Fruit fly (Drosophila melanogaster) whole organism, embryonic: ENCODE measurements around the gene Ubc7.

Experiments
- Asciz ChIP-seq: fragments of 200-800 bp; sonication (Bioruptor generic); optimal IDR thresholded peaks from 2 replicates; lab custom pipeline; 2017; ENCODE audit warnings: missing biosample characterization, mild to moderate bottlenecking, missing genetic modification characterization, missing genetic modification reagents
- Atf6 ChIP-seq: fragments of 200-800 bp; sonication (Bioruptor generic); IDR thresholded peaks from 2 replicates; pipeline ENCODE4 v1.3.6; 2022; ENCODE audit warnings: missing biosample characterization, missing genetic modification characterization
- CG1024 ChIP-seq: fragments of 200-800 bp; sonication (Bioruptor generic); IDR thresholded peaks from 2 replicates; pipeline ENCODE4 v1.3.6; 2022; ENCODE audit warnings: missing biosample characterization, missing genetic modification characterization
- CG10267 ChIP-seq: fragments of 200-800 bp; sonication (Bioruptor generic); optimal IDR thresholded peaks from 2 replicates; lab custom pipeline; 2018; ENCODE audit warnings: missing biosample characterization, mild to moderate bottlenecking, missing genetic modification characterization, moderate library complexity
- CG12219 ChIP-seq: fragments of 200-800 bp; sonication (Bioruptor generic); optimal IDR thresholded peaks from 3 replicates; lab custom pipeline; 2018; ENCODE audit warnings: missing biosample characterization, mild to moderate bottlenecking, missing genetic modification characterization
- CG13775 ChIP-seq: fragments of 200-800 bp; sonication (Bioruptor generic); optimal IDR thresholded peaks from 3 replicates; lab custom pipeline; 2017; ENCODE audit warnings: missing biosample characterization, mild to moderate bottlenecking, missing genetic modification characterization
- CG14050 ChIP-seq: fragments of 200-800 bp; sonication (Bioruptor generic); IDR thresholded peaks from 3 replicates; pipeline ENCODE4 v1.3.6; 2022; ENCODE audit warnings: missing biosample characterization, missing genetic modification characterization
- CG15073 ChIP-seq: fragments of 200-800 bp; sonication (Bioruptor generic); optimal IDR thresholded peaks from 2 replicates; lab custom pipeline; 2016; ENCODE audit warnings: missing biosample characterization, missing genetic modification characterization
- CG16779 ChIP-seq: fragments of 200-800 bp; sonication (Bioruptor generic); IDR thresholded peaks from 2 replicates; pipeline ENCODE4 v1.3.6; 2022; ENCODE audit warnings: missing biosample characterization, missing genetic modification characterization
- CG17612 ChIP-seq: fragments of 200-800 bp; sonication (Bioruptor generic); IDR thresholded peaks from 2 replicates; pipeline ENCODE4 v1.3.6; 2022; ENCODE audit warnings: missing biosample characterization, missing genetic modification characterization
- CG17829 ChIP-seq: fragments of 200-800 bp; optimal IDR thresholded peaks from 2 replicates; lab custom pipeline; 2019; ENCODE audit warnings: missing biosample characterization, mild to moderate bottlenecking, missing genetic modification characterization, moderate library complexity
- CG32532 ChIP-seq: fragments of 200-800 bp; sonication (Bioruptor generic); IDR thresholded peaks from 2 replicates; pipeline ENCODE4 v1.3.6; 2022; ENCODE audit warnings: missing biosample characterization, missing genetic modification characterization
- CG32772 ChIP-seq: fragments of 200-800 bp; sonication (Bioruptor generic); IDR thresholded peaks from 2 replicates; pipeline ENCODE4 v1.3.6; 2022; ENCODE audit warnings: missing biosample characterization, missing genetic modification characterization
- CG34224 ChIP-seq: fragments of 200-800 bp; sonication (Bioruptor generic); IDR thresholded peaks from 3 replicates; pipeline ENCODE4 v1.3.6; 2022; ENCODE audit warnings: missing biosample characterization, missing genetic modification characterization; ENCODE audit not compliant: partially characterized antibody
- CG34422 ChIP-seq: fragments of 200-800 bp; sonication (Bioruptor generic); IDR thresholded peaks from 3 replicates; pipeline ENCODE4 v1.3.6; 2022; ENCODE audit warnings: missing biosample characterization, missing genetic modification characterization
- CG4282 ChIP-seq: fragments of 200-800 bp; sonication (Bioruptor generic); optimal IDR thresholded peaks from 2 replicates; lab custom pipeline; 2016; ENCODE audit warnings: missing biosample characterization, missing genetic modification characterization
- CG6175 ChIP-seq: fragments of 200-800 bp; sonication (Bioruptor generic); IDR thresholded peaks from 3 replicates; pipeline ENCODE4 v1.3.6; 2022; ENCODE audit warnings: missing biosample characterization, missing genetic modification characterization
- CG7987 ChIP-seq: fragments of 200-800 bp; sonication (Bioruptor generic); optimal IDR thresholded peaks from 2 replicates; lab custom pipeline; 2018; ENCODE audit warnings: missing biosample characterization, mild to moderate bottlenecking, missing genetic modification characterization, moderate library complexity
- CHES-1-like ChIP-seq: fragments of 200-800 bp; sonication (Bioruptor generic); optimal IDR thresholded peaks from 2 replicates; lab custom pipeline; 2016; ENCODE audit warnings: missing biosample characterization, missing genetic modification characterization
- CrebB ChIP-seq: fragments of 200-800 bp; sonication (Bioruptor generic); optimal IDR thresholded peaks from 3 replicates; lab custom pipeline; 2018; ENCODE audit warnings: missing biosample characterization, mild to moderate bottlenecking, missing genetic modification characterization
- D ChIP-seq, 2 experiments: fragments of 200-800 bp in 1 of 2; fragments of >200 bp in 1 of 2; sonication (Bioruptor generic) in 1 of 2; optimal IDR thresholded peaks; 2 replicates in 1 of 2; 3 replicates in 1 of 2; lab custom pipeline; 2017; ENCODE audit warnings: mild to moderate bottlenecking in 1 of 2, missing biosample characterization in 1 of 2, missing genetic modification characterization in 1 of 2, missing genetic modification reagents in 1 of 2
- Dbx ChIP-seq: fragments of 200-800 bp; sonication (Bioruptor generic); IDR thresholded peaks from 3 replicates; pipeline ENCODE4 v1.3.6; 2022; ENCODE audit warnings: missing biosample characterization, missing genetic modification characterization
- Dfd ChIP-seq, 2 experiments: fragments of >200 bp; optimal IDR thresholded peaks; 2 replicates each; lab custom pipeline; 2017; ENCODE audit warnings: missing biosample characterization in 2 of 2, missing genetic modification characterization in 2 of 2
- Drgx ChIP-seq: fragments of 200-800 bp; sonication (Bioruptor generic); IDR thresholded peaks from 2 replicates; pipeline ENCODE4 v1.3.6; 2022; ENCODE audit warnings: missing biosample characterization, missing genetic modification characterization
- Ets65A ChIP-seq: fragments of 200-800 bp; sonication (Bioruptor generic); peaks from one replicate; lab custom pipeline; 2016; ENCODE audit warnings: missing biosample characterization, missing genetic modification characterization
- Ets97D ChIP-seq: fragments of 200-800 bp; sonication (Bioruptor generic); optimal IDR thresholded peaks from 3 replicates; lab custom pipeline; 2016; ENCODE audit warnings: missing biosample characterization, missing genetic modification characterization
- Hsf ChIP-seq: fragments of 200-800 bp; sonication (Bioruptor generic); optimal IDR thresholded peaks from 3 replicates; lab custom pipeline; 2016; ENCODE audit warnings: missing biosample characterization, missing genetic modification characterization
- Kr ChIP-seq: fragments of 200-800 bp; sonication (Bioruptor generic); optimal IDR thresholded peaks from 2 replicates; lab custom pipeline; 2017; ENCODE audit warnings: missing biosample characterization, mild to moderate bottlenecking, missing genetic modification characterization
- MESR4 ChIP-seq: fragments of 200-800 bp; sonication (Bioruptor generic); optimal IDR thresholded peaks from 2 replicates; lab custom pipeline; 2018; ENCODE audit warnings: missing biosample characterization, mild to moderate bottlenecking, missing genetic modification characterization, moderate library complexity
- Mad ChIP-seq: fragments of 200-800 bp; sonication (Bioruptor generic); optimal IDR thresholded peaks from 2 replicates; lab custom pipeline; 2016; ENCODE audit warnings: missing biosample characterization, missing genetic modification characterization
- Myb ChIP-seq: fragments of 200-800 bp; sonication (Bioruptor generic); optimal IDR thresholded peaks from 2 replicates; lab custom pipeline; 2016; ENCODE audit warnings: missing biosample characterization, missing genetic modification characterization
- Sin3A ChIP-seq: fragments of >200 bp; optimal IDR thresholded peaks from 2 replicates; lab custom pipeline; 2018
- abd-A ChIP-seq: fragments of 200-800 bp; sonication (Bioruptor generic); optimal IDR thresholded peaks from 3 replicates; lab custom pipeline; 2019; ENCODE audit warnings: missing biosample characterization, mild to moderate bottlenecking, missing genetic modification characterization, moderate library complexity
- bab2 ChIP-seq: fragments of 200-800 bp; sonication (Bioruptor generic); optimal IDR thresholded peaks from 2 replicates; lab custom pipeline; 2016; ENCODE audit warnings: missing biosample characterization, missing genetic modification characterization
- br ChIP-seq: fragments of >200 bp; optimal IDR thresholded peaks from 2 replicates; lab custom pipeline; 2017
- bsh ChIP-seq, 2 experiments: fragments of 200-800 bp; sonication (Bioruptor generic); optimal IDR thresholded peaks; 2 replicates each; lab custom pipeline; 2017 to 2018; ENCODE audit warnings: mild to moderate bottlenecking in 2 of 2, missing biosample characterization in 2 of 2, missing genetic modification characterization in 2 of 2, moderate library complexity in 1 of 2
- danr ChIP-seq: fragments of 200-800 bp; sonication (Bioruptor generic); IDR thresholded peaks from 2 replicates; pipeline ENCODE4 v1.3.6; 2022; ENCODE audit warnings: missing biosample characterization, missing genetic modification characterization
- dimm ChIP-seq: fragments of 200-800 bp; sonication (Bioruptor generic); IDR thresholded peaks from 2 replicates; pipeline ENCODE4 v1.3.6; 2022; ENCODE audit warnings: missing biosample characterization, missing genetic modification characterization
- grau ChIP-seq: fragments of 200-800 bp; optimal IDR thresholded peaks from 3 replicates; lab custom pipeline; 2019; ENCODE audit warnings: missing biosample characterization, mild to moderate bottlenecking, missing genetic modification characterization, moderate library complexity
- ind ChIP-seq: fragments of 200-800 bp; sonication (Bioruptor generic); optimal IDR thresholded peaks from 3 replicates; lab custom pipeline; 2016; ENCODE audit warnings: missing biosample characterization, missing genetic modification characterization
- kay ChIP-seq: fragments of 200-800 bp; sonication (Bioruptor generic); optimal IDR thresholded peaks from 2 replicates; lab custom pipeline; 2016; ENCODE audit warnings: missing biosample characterization, missing genetic modification characterization
- lilli ChIP-seq: fragments of 200-800 bp; sonication (Bioruptor generic); optimal IDR thresholded peaks from 3 replicates; lab custom pipeline; 2016; ENCODE audit warnings: missing biosample characterization, missing genetic modification characterization
- p53 ChIP-seq: fragments of 200-800 bp; sonication (Bioruptor generic); optimal IDR thresholded peaks from 2 replicates; lab custom pipeline; 2016; ENCODE audit warnings: missing biosample characterization, missing genetic modification characterization
- pan ChIP-seq, 4 experiments: fragments of >200 bp in 3 of 4; fragments of 200-800 bp in 1 of 4; sonication (Bioruptor generic) in 1 of 4; optimal IDR thresholded peaks in 3 of 4; IDR thresholded peaks in 1 of 4; 2 replicates each; pipeline versions ENCODE4 v1.3.6 to Lab custom; 2017 to 2022; ENCODE audit warnings: missing biosample characterization in 2 of 4, missing genetic modification characterization in 2 of 4, mixed read lengths in 1 of 4
- ro ChIP-seq: fragments of 200-800 bp; sonication (Bioruptor generic); IDR thresholded peaks from 2 replicates; pipeline ENCODE4 v1.3.6; 2022; ENCODE audit warnings: missing biosample characterization, missing genetic modification characterization
- ssp ChIP-seq: fragments of 200-800 bp; sonication (Bioruptor generic); IDR thresholded peaks from 2 replicates; pipeline ENCODE4 v1.3.6; 2022; ENCODE audit warnings: missing biosample characterization, missing genetic modification characterization
- tgo ChIP-seq: fragments of 200-800 bp; sonication (Bioruptor generic); IDR thresholded peaks from 3 replicates; pipeline ENCODE4 v1.3.6; 2022; ENCODE audit warnings: missing biosample characterization, missing genetic modification characterization
- unc-4 ChIP-seq: fragments of 200-800 bp; sonication (Bioruptor generic); IDR thresholded peaks from 2 replicates; pipeline ENCODE4 v1.3.6; 2022; ENCODE audit warnings: missing biosample characterization, missing genetic modification characterization; ENCODE audit not compliant: partially characterized antibody
- wdn ChIP-seq: fragments of 200-800 bp; sonication (Bioruptor generic); IDR thresholded peaks from 2 replicates; pipeline ENCODE4 v1.3.6; 2022; ENCODE audit warnings: missing biosample characterization, missing genetic modification characterization
- wor ChIP-seq: fragments of 200-800 bp; sonication (Bioruptor generic); IDR thresholded peaks from 2 replicates; pipeline ENCODE4 v1.3.6; 2022; ENCODE audit warnings: missing biosample characterization, missing genetic modification characterization
- zen2 ChIP-seq: fragments of 200-800 bp; sonication (Bioruptor generic); IDR thresholded peaks from 3 replicates; pipeline ENCODE4 v1.3.6; 2022; ENCODE audit warnings: missing biosample characterization, missing genetic modification characterization; ENCODE audit not compliant: partially characterized antibody

Gene Ubc7

dm6 chrX:16552567-16552966, 40.9 kb upstream of the Ubc7 start (continued):
- TF ChIP-seq CG12219 (GFP tag; lab: Kevin White, UChicago) (peak; percentile 75), pan (optimal IDR thresholded peaks at IDR 0.05; lab: Kevin White, UChicago) (no peak), pan (GFP tag; optimal IDR thresholded peaks at IDR 0.05 in 1 of 2, IDR thresholded peaks at IDR 0.05 in 1 of 2) (peak in 1 of 2 experiments; percentile 77), Hsf (peak; percentile 65), zen2 (no peak), Mad (GFP tag; lab: Kevin White, UChicago) (peak; percentile 61), p53 (no peak), ssp (GFP tag; lab: Robert Waterston, UW) (peak; percentile 19; the same call in 1 of the 2 replicates), CG16779 (GFP tag; lab: Robert Waterston, UW) (peak; percentile 37; the same call in 1 of the 2 replicates), CG32772 (peak; percentile 67; the same call in 1 of the 2 replicates), D (optimal IDR thresholded peaks at IDR 0.05; lab: Kevin White, UChicago) (no peak), D (GFP tag; optimal IDR thresholded peaks at IDR 0.05; lab: Kevin White, UChicago) (peak; percentile 83), CrebB (tag; lab: Kevin White, UChicago) (peak; percentile 68), kay (GFP tag; lab: Kevin White, UChicago) (no peak), Sin3A (lab: Kevin White, UChicago) (peak; percentile 2), Atf6 (GFP tag; lab: Robert Waterston, UW) (peak; percentile 85), wor (GFP tag; lab: Robert Waterston, UW) (peak; percentile 28; the same call in 1 of the 2 replicates), MESR4 (GFP tag; lab: Kevin White, UChicago) (no peak), CG32532 (peak; percentile 80; the same call in 1 of the 2 replicates), CG15073 (GFP tag; lab: Kevin White, UChicago) (peak; percentile 19), Ets97D (no peak), ro (GFP tag; lab: Robert Waterston, UW) (no peak), Myb (GFP tag; lab: Kevin White, UChicago) (peak; percentile 66), Dfd (GFP tag; optimal IDR thresholded peaks at IDR 0.05; lab: Kevin White, UChicago) (no peak), lilli (GFP tag; lab: Kevin White, UChicago) (peak; percentile 80), bsh (GFP tag; optimal IDR thresholded peaks at IDR 0.05; lab: Kevin White, UChicago) (peak; percentile 71 to 89), Asciz (GFP tag; lab: Kevin White, UChicago) (peak; percentile 81), danr (GFP tag; lab: Robert Waterston, UW) (peak; percentile 55; the same call in 1 of the 2 replicates), CG7987 (GFP tag; lab: Kevin White, UChicago) (peak; percentile 38), CG14050 (GFP tag; lab: Robert Waterston, UW) (peak; percentile 71), grau (peak; percentile 84), dimm (GFP tag; lab: Robert Waterston, UW) (no peak), wdn (peak; percentile 55; the same call in 1 of the 2 replicates), unc-4 (GFP tag; lab: Robert Waterston, UW) (no peak), CG34224 (GFP tag; lab: Robert Waterston, UW) (no peak), CG4282 (GFP tag; lab: Kevin White, UChicago) (no peak), CG17612 (GFP tag; lab: Robert Waterston, UW) (peak; percentile 13; the same call in 1 of the 2 replicates), Kr (GFP tag; lab: Kevin White, UChicago) (no peak), CG34422 (peak; percentile 57; the same call in 2 of the 3 replicates), CHES-1-like (GFP tag; lab: Kevin White, UChicago) (peak; percentile 47), abd-A (tag; lab: Kevin White, UChicago) (no peak), Dbx (GFP tag; lab: Robert Waterston, UW) (peak; percentile 73; the same call in 2 of the 3 replicates), Drgx (GFP tag; lab: Robert Waterston, UW) (peak; percentile 74), CG1024 (GFP tag; lab: Robert Waterston, UW) (peak; percentile 50; the same call in 1 of the 2 replicates), tgo (GFP tag; lab: Robert Waterston, UW) (peak; percentile 69), CG6175 (GFP tag; lab: Robert Waterston, UW) (no peak), CG17829 (tag; lab: Kevin White, UChicago) (peak; percentile 84), CG10267 (tag; lab: Kevin White, UChicago) (peak; percentile 74), CG13775 (GFP tag; lab: Kevin White, UChicago) (peak; percentile 81), bab2 (peak; percentile 63), Ets65A (GFP tag; lab: Kevin White, UChicago) (peak; percentile 91), ind (GFP tag; lab: Kevin White, UChicago) (peak; percentile 80), br (lab: Kevin White, UChicago) (no peak)
